Worm (Caenorhabditis elegans) whole organism, late embryonic: ENCODE data around the gene rps-21.

Experiments
- K09A11.1 ChIP-seq: sonication (generic microtip); optimal IDR thresholded peaks from 2 replicates; lab custom pipeline; 2017; ENCODE audit warnings: antibody characterized with exemption, mild to moderate bottlenecking, missing genetic modification characterization, missing compliant biosample characterization; ENCODE audit not compliant: insufficient read depth
- ama-1 ChIP-seq: fragments of 150-350 bp; optimal IDR thresholded peaks from 2 replicates; lab custom pipeline; 2014
- ceh-19 ChIP-seq: fragments of 200-800 bp; sonication (Bioruptor generic); optimal IDR thresholded peaks from 2 replicates; lab custom pipeline; 2018; ENCODE audit warnings: mild to moderate bottlenecking, missing genetic modification characterization, missing compliant biosample characterization
- ceh-24 ChIP-seq: sonication (generic microtip); optimal IDR thresholded peaks from 2 replicates; lab custom pipeline; 2016; ENCODE audit warnings: mild to moderate bottlenecking, missing genetic modification characterization, missing compliant biosample characterization
- elt-2 ChIP-seq: sonication (generic microtip); optimal IDR thresholded peaks from 2 replicates; lab custom pipeline; 2016; ENCODE audit warnings: missing genetic modification reagents, missing genetic modification characterization, missing compliant biosample characterization
- fkh-6 ChIP-seq: sonication (generic microtip); optimal IDR thresholded peaks from 2 replicates; lab custom pipeline; 2016; ENCODE audit warnings: missing genetic modification characterization, missing compliant biosample characterization
- hlh-30 ChIP-seq: sonication (generic microtip); optimal IDR thresholded peaks from 2 replicates; lab custom pipeline; 2017; ENCODE audit warnings: antibody characterized with exemption, missing genetic modification characterization, missing compliant biosample characterization; ENCODE audit not compliant: insufficient read depth
- pros-1 ChIP-seq: fragments of 150-350 bp; optimal IDR thresholded peaks from 2 replicates; lab custom pipeline; 2014; ENCODE audit warnings: missing biosample characterization, missing genetic modification reagents, missing genetic modification characterization
- ref-2 ChIP-seq: sonication (generic microtip); optimal IDR thresholded peaks from 2 replicates; lab custom pipeline; 2016; ENCODE audit warnings: missing genetic modification characterization, missing compliant biosample characterization
- rnt-1 ChIP-seq: sonication (generic microtip); optimal IDR thresholded peaks from 2 replicates; lab custom pipeline; 2016; ENCODE audit warnings: missing genetic modification characterization, missing compliant biosample characterization
- sdc-2 ChIP-seq: sonication (generic microtip); optimal IDR thresholded peaks from 2 replicates; lab custom pipeline; 2016; ENCODE audit warnings: missing genotype, missing genetic modification characterization, missing compliant biosample characterization

The rps-21 gene

ce11 chrIII:7142172-7142601, 47.2 kb downstream of the rps-21 start:
- TF ChIP-seq hlh-30 (tag; lab: Kevin White, UChicago) (peak; percentile 25), ama-1 (lab: Kevin White, UChicago) (peak; percentile 39), ceh-19 (GFP tag; lab: Kevin White, UChicago) (no peak), pros-1 (tag; lab: Kevin White, UChicago) (no peak)
- TF ChIP-seq, all 69 proteins: peak for 2

DNA sequence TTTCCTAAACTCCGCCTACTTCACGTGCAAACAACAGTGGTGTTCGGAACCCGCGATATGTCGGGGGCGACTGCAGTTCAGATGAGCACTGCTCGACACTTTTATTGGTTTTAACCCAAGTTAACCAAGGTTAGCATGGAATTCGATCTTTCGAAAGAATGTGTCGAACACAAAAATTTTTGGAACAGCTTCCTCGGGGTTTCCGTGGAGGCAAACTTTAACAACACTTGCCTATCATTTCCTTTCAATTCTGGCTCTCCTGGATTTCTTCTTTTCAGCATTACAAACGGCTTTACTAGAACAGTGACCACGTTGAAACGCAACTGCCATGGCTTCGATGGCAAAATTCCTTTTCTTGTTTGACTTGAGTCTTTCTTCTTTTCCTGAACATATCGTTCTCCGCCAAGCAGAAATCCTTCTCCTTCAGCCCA, 48.1 kb downstream of the rps-21 start:
- TF ChIP-seq ceh-24 (tag; lab: Kevin White, UChicago) (no peak), elt-2 (tag; lab: Kevin White, UChicago) (peak; percentile 11), fkh-6 (tag; lab: Kevin White, UChicago) (no peak), sdc-2 (tag; lab: Kevin White, UChicago) (no peak), ama-1 (lab: Kevin White, UChicago) (peak; percentile 87)

ce11 chrIII:7140228-7140710, 49.2 kb downstream of the rps-21 start:
- TF ChIP-seq ref-2 (tag; lab: Kevin White, UChicago) = peak; percentile 13
- peak; percentile 58 for TF ChIP-seq ama-1 (lab: Kevin White, UChicago)
- no peak for TF ChIP-seq K09A11.1 (tag; lab: Kevin White, UChicago)
- peak; percentile 59 for TF ChIP-seq hlh-30 (tag; lab: Kevin White, UChicago)
- no peak for TF ChIP-seq rnt-1
- TF ChIP-seq ceh-19 (GFP tag; lab: Kevin White, UChicago) = no peak
